Worm (Caenorhabditis elegans): ENCODE measurements around the gene nhr-242.

ce11 chrIV:2606572-2606971 lies 25.2 kb upstream of the nhr-242 start:
- no peak for TF ChIP-seq dpl-1 (GFP tag; optimal IDR thresholded peaks at IDR 0.05)
- no peak for TF ChIP-seq ztf-25 (GFP tag; IDR thresholded peaks at IDR 0.05)
- TF ChIP-seq ccch-3 (GFP tag; optimal IDR thresholded peaks at IDR 0.05), result no peak
- TF ChIP-seq snpc-4 (GFP tag; optimal IDR thresholded peaks at IDR 0.05), result no peak
- TF ChIP-seq snpc-4 (tag; optimal IDR thresholded peaks at IDR 0.05), result no peak
- no peak for TF ChIP-seq Y95B8A.8 (GFP tag; IDR thresholded peaks at IDR 0.05)
- TF ChIP-seq attf-6 (GFP tag; IDR thresholded peaks at IDR 0.05), result no peak
- no peak for TF ChIP-seq gei-17 (GFP tag; optimal IDR thresholded peaks at IDR 0.05)
- TF ChIP-seq zfh-2 (GFP tag; conservative IDR thresholded peaks at IDR 0.05), result no peak
